Fruit fly (Drosophila melanogaster) whole organism, prepupa: ENCODE data around the gene Ccm3.

Experiments used
- Blimp-1 ChIP-seq: fragments of 200-800 bp; sonication (Bioruptor generic); optimal IDR thresholded peaks from 3 replicates; lab custom pipeline; 2017; ENCODE audit warnings: missing biosample characterization, missing genetic modification characterization, mild to moderate bottlenecking, moderate library complexity, missing genetic modification reagents
- CG10631 ChIP-seq: fragments of 200-800 bp; sonication (Bioruptor generic); optimal IDR thresholded peaks from 2 replicates; lab custom pipeline; 2016; ENCODE audit warnings: missing biosample characterization, missing genetic modification characterization
- CG10669 ChIP-seq: fragments of 200-800 bp; sonication (Bioruptor generic); optimal IDR thresholded peaks from 3 replicates; lab custom pipeline; 2018; ENCODE audit warnings: missing biosample characterization, mild to moderate bottlenecking, missing genetic modification characterization, moderate library complexity
- CG11762 ChIP-seq: fragments of 200-800 bp; sonication (Bioruptor generic); optimal IDR thresholded peaks from 3 replicates; lab custom pipeline; 2016; ENCODE audit warnings: missing biosample characterization, missing genetic modification characterization; ENCODE audit not compliant: insufficient read depth
- CG15336 ChIP-seq: fragments of 200-800 bp; sonication (Bioruptor generic); IDR thresholded peaks from 2 replicates; pipeline ENCODE4 v1.3.6; 2022; ENCODE audit warnings: missing biosample characterization, missing genetic modification characterization
- CG1621 ChIP-seq: fragments of 200-800 bp; sonication (Bioruptor generic); optimal IDR thresholded peaks from 3 replicates; lab custom pipeline; 2018; ENCODE audit warnings: missing biosample characterization, mild to moderate bottlenecking, missing genetic modification characterization
- CG16779 ChIP-seq: fragments of 200-800 bp; sonication (Bioruptor generic); optimal IDR thresholded peaks from 3 replicates; lab custom pipeline; 2017; ENCODE audit warnings: missing biosample characterization, mild to moderate bottlenecking, missing genetic modification characterization
- CG3032 ChIP-seq: fragments of 200-800 bp; optimal IDR thresholded peaks from 2 replicates; lab custom pipeline; 2019; ENCODE audit warnings: missing biosample characterization, mild to moderate bottlenecking, missing genetic modification characterization, moderate library complexity
- CG31627 ChIP-seq: fragments of 200-800 bp; sonication (Bioruptor generic); optimal IDR thresholded peaks from 3 replicates; lab custom pipeline; 2016; ENCODE audit warnings: missing biosample characterization, missing genetic modification characterization
- CG32006 ChIP-seq: fragments of 200-800 bp; sonication (Bioruptor generic); optimal IDR thresholded peaks from 3 replicates; lab custom pipeline; 2017; ENCODE audit warnings: missing biosample characterization, mild to moderate bottlenecking, missing genetic modification characterization
- CG4318 ChIP-seq: fragments of 200-800 bp; sonication (Bioruptor generic); optimal IDR thresholded peaks from 3 replicates; lab custom pipeline; 2017; ENCODE audit warnings: missing biosample characterization, mild to moderate bottlenecking, missing genetic modification characterization
- CG6163 ChIP-seq: fragments of 200-800 bp; sonication (Bioruptor generic); IDR thresholded peaks from 3 replicates; pipeline ENCODE4 v1.3.6; 2022; ENCODE audit warnings: missing biosample characterization, missing genetic modification characterization
- CG6792 ChIP-seq: fragments of 200-800 bp; sonication (Bioruptor generic); optimal IDR thresholded peaks from 3 replicates; lab custom pipeline; 2016; ENCODE audit warnings: missing biosample characterization, missing genetic modification characterization
- CG6854 ChIP-seq: fragments of 200-800 bp; sonication (Bioruptor generic); optimal IDR thresholded peaks from 2 replicates; lab custom pipeline; 2017; ENCODE audit warnings: missing biosample characterization, mild to moderate bottlenecking, missing genetic modification characterization
- CG8319 ChIP-seq: fragments of 200-800 bp; sonication (Bioruptor generic); optimal IDR thresholded peaks from 3 replicates; lab custom pipeline; 2016; ENCODE audit warnings: missing biosample characterization, missing genetic modification characterization
- CG9139 ChIP-seq: fragments of 200-800 bp; sonication (Bioruptor generic); optimal IDR thresholded peaks from 3 replicates; lab custom pipeline; 2017; ENCODE audit warnings: missing biosample characterization, mild to moderate bottlenecking, missing genetic modification characterization
- Eip75B ChIP-seq: fragments of 200-800 bp; sonication (Bioruptor generic); optimal IDR thresholded peaks from 3 replicates; lab custom pipeline; 2016; ENCODE audit warnings: missing biosample characterization, missing genetic modification characterization
- Eip78C ChIP-seq: fragments of 200-800 bp; sonication (Bioruptor generic); peaks from one replicate; lab custom pipeline; 2016; ENCODE audit warnings: missing biosample characterization, missing genetic modification characterization
- Eip93F ChIP-seq: fragments of 200-800 bp; sonication (Bioruptor generic); optimal IDR thresholded peaks from 2 replicates; lab custom pipeline; 2016; ENCODE audit warnings: missing biosample characterization, mild to moderate bottlenecking, missing genetic modification characterization
- Ets96B ChIP-seq: fragments of 200-800 bp; optimal IDR thresholded peaks from 2 replicates; lab custom pipeline; 2019; ENCODE audit warnings: missing biosample characterization, mild to moderate bottlenecking, missing genetic modification characterization, moderate library complexity
- Gug ChIP-seq: fragments of 200-800 bp; sonication (Bioruptor generic); IDR thresholded peaks from 2 replicates; pipeline ENCODE4 v1.3.6; 2022; ENCODE audit warnings: missing biosample characterization, missing genetic modification characterization
- Hr38 ChIP-seq: sonication (Bioruptor generic); optimal IDR thresholded peaks from 2 replicates; lab custom pipeline; 2016; ENCODE audit warnings: missing biosample characterization, missing genetic modification characterization
- Sox102F ChIP-seq: fragments of 200-800 bp; sonication (Bioruptor generic); optimal IDR thresholded peaks from 2 replicates; lab custom pipeline; 2016; ENCODE audit warnings: missing biosample characterization, mild to moderate bottlenecking, missing genetic modification characterization
- Sox15 ChIP-seq: fragments of 200-800 bp; sonication (Bioruptor generic); optimal IDR thresholded peaks from 3 replicates; lab custom pipeline; 2016; ENCODE audit warnings: missing biosample characterization, missing genetic modification characterization
- cyc ChIP-seq: fragments of 200-800 bp; sonication (Bioruptor generic); optimal IDR thresholded peaks from 3 replicates; lab custom pipeline; 2016; ENCODE audit warnings: missing biosample characterization, missing genetic modification characterization
- dsx ChIP-seq: fragments of 200-800 bp; optimal IDR thresholded peaks from 3 replicates; lab custom pipeline; 2019; ENCODE audit warnings: missing biosample characterization, mild to moderate bottlenecking, missing genetic modification characterization, moderate library complexity; ENCODE audit not compliant: poor library complexity, severe bottlenecking
- esn ChIP-seq: fragments of 200-800 bp; sonication (Bioruptor generic); optimal IDR thresholded peaks from 2 replicates; lab custom pipeline; 2016; ENCODE audit warnings: missing biosample characterization, mild to moderate bottlenecking, missing genetic modification characterization, moderate library complexity
- fd59A ChIP-seq: fragments of 200-800 bp; sonication (Bioruptor generic); optimal IDR thresholded peaks from 2 replicates; lab custom pipeline; 2017; ENCODE audit warnings: missing biosample characterization, mild to moderate bottlenecking, missing genetic modification characterization, missing genetic modification reagents
- net ChIP-seq: fragments of 200-800 bp; sonication (Bioruptor generic); optimal IDR thresholded peaks from 3 replicates; lab custom pipeline; 2016; ENCODE audit warnings: missing biosample characterization, missing genetic modification characterization
- pdm3 ChIP-seq: fragments of 200-800 bp; sonication (Bioruptor generic); optimal IDR thresholded peaks from 3 replicates; lab custom pipeline; 2016; ENCODE audit warnings: missing biosample characterization, missing genetic modification characterization
- spab ChIP-seq: fragments of 200-800 bp; sonication (Bioruptor generic); optimal IDR thresholded peaks from 2 replicates; lab custom pipeline; 2017; ENCODE audit warnings: missing biosample characterization, mild to moderate bottlenecking, missing genetic modification characterization, missing genetic modification reagents
- svp ChIP-seq: fragments of 200-800 bp; sonication (Bioruptor generic); peaks from one replicate; lab custom pipeline; 2016; ENCODE audit warnings: missing biosample characterization, missing genetic modification characterization
- topi ChIP-seq: fragments of 200-800 bp; sonication (Bioruptor generic); optimal IDR thresholded peaks from 3 replicates; lab custom pipeline; 2016; ENCODE audit warnings: missing biosample characterization, missing genetic modification characterization

Gene Ccm3

dm6 chr3R:15369742-15370141 lies 2.0 kb upstream of the Ccm3 start, which contains the start of gene CG14868:
CG14868 (minus strand) TSS chr3R:15369945.
- no peak for TF ChIP-seq topi (GFP tag; lab: Kevin White, UChicago)
- TF ChIP-seq CG15336 (GFP tag; lab: Robert Waterston, UW): no peak
- TF ChIP-seq CG10669 (GFP tag; lab: Kevin White, UChicago): no peak
- TF ChIP-seq spab (GFP tag; lab: Kevin White, UChicago): no peak
- TF ChIP-seq Eip78C (GFP tag; lab: Kevin White, UChicago): no peak
- TF ChIP-seq CG6163 (GFP tag; lab: Robert Waterston, UW): no peak
- no peak for TF ChIP-seq Sox102F (GFP tag; lab: Kevin White, UChicago)
- TF ChIP-seq Sox15: no peak
- no peak for TF ChIP-seq Ets96B (tag; lab: Kevin White, UChicago)
- TF ChIP-seq, all 60 proteins: peak for 0

- TF ChIP-seq CG10631 (GFP tag; lab: Kevin White, UChicago): no peak
- peak; percentile 27 for TF ChIP-seq CG6854 (GFP tag; lab: Kevin White, UChicago)
Measured at dm6 chr3R:15374397-15374796, 2.6 kb downstream of the Ccm3 start, which contains the start of gene Rbp. Rbp (plus strand) TSS chr3R:15374635.

- no peak for TF ChIP-seq fd59A (GFP tag; lab: Kevin White, UChicago)
- TF ChIP-seq CG6854 (GFP tag; lab: Kevin White, UChicago): peak; percentile 8
Measured at dm6 chr3R:15375470-15375869, 3.7 kb downstream of the Ccm3 start.

- TF ChIP-seq CG11762 (GFP tag; lab: Kevin White, UChicago) (no peak), CG15336 (GFP tag; lab: Robert Waterston, UW) (no peak), CG16779 (tag; lab: Kevin White, UChicago) (no peak), CG3032 (tag; lab: Kevin White, UChicago) (no peak), CG1621 (tag; lab: Kevin White, UChicago) (no peak), svp (no peak), CG31627 (no peak)
Measured at dm6 chr3R:15379071-15379470, 7.3 kb downstream of the Ccm3 start.

dm6 chr3R:15382851-15383250 lies 11.1 kb downstream of the Ccm3 start, which contains the start of gene h-cup:
h-cup (minus strand) TSS chr3R:15382951.
- no peak for TF ChIP-seq CG6792
- no peak for TF ChIP-seq CG9139 (GFP tag; lab: Kevin White, UChicago)
- TF ChIP-seq Eip75B (GFP tag; lab: Kevin White, UChicago): no peak
- TF ChIP-seq, all 60 proteins: peak for 0

- no peak for TF ChIP-seq dsx
- no peak for TF ChIP-seq CG32006 (GFP tag; lab: Kevin White, UChicago)
- TF ChIP-seq Gug (GFP tag; lab: Robert Waterston, UW): no peak
- no peak for TF ChIP-seq spab (GFP tag; lab: Kevin White, UChicago)
- no peak for TF ChIP-seq CG9139 (GFP tag; lab: Kevin White, UChicago)
- TF ChIP-seq net (GFP tag; lab: Kevin White, UChicago): no peak
- TF ChIP-seq CG1621 (tag; lab: Kevin White, UChicago): no peak
- TF ChIP-seq esn (GFP tag; lab: Kevin White, UChicago): no peak
- no peak for TF ChIP-seq pdm3 (GFP tag; lab: Kevin White, UChicago)
- no peak for TF ChIP-seq Eip93F (GFP tag; lab: Kevin White, UChicago)
- no peak for TF ChIP-seq Blimp-1
- no peak for TF ChIP-seq CG16779 (tag; lab: Kevin White, UChicago)
- no peak for TF ChIP-seq CG8319 (GFP tag; lab: Kevin White, UChicago)
- no peak for TF ChIP-seq CG4318
- TF ChIP-seq Hr38: no peak
- no peak for TF ChIP-seq Eip78C (GFP tag; lab: Kevin White, UChicago)
- TF ChIP-seq cyc (GFP tag; lab: Kevin White, UChicago): no peak
- no peak for TF ChIP-seq Sox102F (GFP tag; lab: Kevin White, UChicago)
- TF ChIP-seq CG31627: no peak
Measured at dm6 chr3R:15393206-15393805, 21.5 kb downstream of the Ccm3 start.
